Fruit fly (Drosophila melanogaster): Measurements from ENCODE around the gene ND-49.

DNA sequence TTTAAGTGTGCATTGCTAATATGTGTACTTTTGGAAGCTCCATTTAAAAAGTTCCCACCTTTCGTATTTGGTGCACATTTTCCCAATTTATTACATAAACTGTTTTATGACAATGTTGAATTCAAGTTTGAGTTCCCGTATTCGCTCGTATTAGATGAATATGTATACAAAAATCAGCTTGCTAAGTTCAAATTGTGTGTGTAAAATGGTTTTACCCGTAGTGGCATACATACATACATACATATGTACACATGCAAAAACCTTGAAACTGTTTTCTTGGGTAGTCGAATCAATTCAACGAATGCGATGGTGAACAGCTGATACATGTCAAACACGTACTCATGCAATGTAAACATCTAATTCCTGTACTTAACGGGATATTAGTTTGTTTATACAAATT is 12.9 kb downstream of the ND-49 start:
- no peak for TF ChIP-seq CG8478 (optimal IDR thresholded peaks at IDR 0.05)
- no peak for TF ChIP-seq CTCF (optimal IDR thresholded peaks at IDR 0.05)

Measured in S2 (cell line).